Worm (Caenorhabditis elegans) whole organism, L4/young adult: ENCODE measurements around the gene nfi-1.

Experiments
- W03F9.2 ChIP-seq: fragments of 150-350 bp; optimal IDR thresholded peaks from 2 replicates; lab custom pipeline; 2014; ENCODE audit warnings: missing biosample characterization, missing genetic modification characterization
- dao-5 ChIP-seq: sonication (generic microtip); optimal IDR thresholded peaks from 2 replicates; lab custom pipeline; 2016; ENCODE audit warnings: missing genotype, missing genetic modification characterization, moderate library complexity, missing compliant biosample characterization
- him-1 ChIP-seq: sonication (generic microtip); optimal IDR thresholded peaks from 2 replicates; lab custom pipeline; 2016; ENCODE audit warnings: missing genotype, missing genetic modification reagents, missing genetic modification characterization, missing compliant biosample characterization

DNA sequence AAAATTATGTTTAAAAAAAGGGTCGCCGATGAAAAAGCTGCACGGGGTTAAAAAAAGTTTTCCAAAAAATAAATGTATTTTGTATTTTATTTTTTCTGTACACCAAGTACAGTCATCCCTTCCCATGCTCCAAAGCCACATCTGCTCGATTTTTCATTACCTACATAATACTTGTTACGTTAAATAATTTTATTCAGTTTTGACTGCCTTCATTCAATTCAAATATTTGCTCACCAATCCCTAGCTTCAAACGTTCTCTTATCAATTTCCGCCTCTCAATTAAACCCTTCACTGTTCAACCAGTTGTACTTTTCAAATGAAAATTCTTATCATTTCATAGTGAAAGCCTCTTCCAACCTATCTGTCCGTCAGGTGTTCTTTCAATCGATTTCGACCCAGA lies 43.8 kb upstream of the nfi-1 start, which contains the start of gene R10H1.1:
- TF ChIP-seq dao-5 (tag; lab: Kevin White, UChicago): no peak
- TF ChIP-seq him-1 (tag; lab: Kevin White, UChicago): no peak
- no peak for TF ChIP-seq W03F9.2 (tag; lab: Kevin White, UChicago)
